Worm (Caenorhabditis elegans) whole organism, L4/young adult: Measurements from ENCODE around the gene C45H4.13.

Experiments
- W03F9.2 ChIP-seq: fragments of 150-350 bp; optimal IDR thresholded peaks from 2 replicates; lab custom pipeline; 2014; ENCODE audit warnings: missing biosample characterization, missing genetic modification characterization
- dao-5 ChIP-seq: sonication (generic microtip); optimal IDR thresholded peaks from 2 replicates; lab custom pipeline; 2016; ENCODE audit warnings: missing genotype, missing genetic modification characterization, moderate library complexity, missing compliant biosample characterization

DNA sequence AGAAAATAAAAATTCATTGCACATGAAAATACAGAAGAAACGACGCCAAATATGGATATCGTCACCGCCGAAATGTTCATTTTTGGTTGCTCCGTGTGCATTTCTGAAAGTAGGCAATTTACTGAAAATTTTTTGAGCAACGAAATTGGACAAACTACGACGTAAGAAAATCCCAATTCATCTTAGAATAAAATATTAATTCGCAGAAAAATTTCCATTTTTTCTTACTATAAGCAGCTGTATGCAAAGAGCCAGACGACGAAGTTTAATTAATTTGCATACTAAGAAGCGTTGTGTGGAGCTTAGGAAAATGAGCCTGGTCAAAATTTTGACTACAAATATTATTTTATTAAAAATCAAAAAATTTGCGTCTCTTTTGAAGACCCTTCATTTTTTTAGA lies 15.9 kb upstream of the C45H4.13 start, which contains the start of gene srbc-19:
- TF ChIP-seq dao-5 (tag; lab: Kevin White, UChicago) (no peak), W03F9.2 (tag; lab: Kevin White, UChicago) (no peak)
